Fruit fly (Drosophila melanogaster): ENCODE results near the gene CG4793.

- TF ChIP-seq toe (GFP tag; optimal IDR thresholded peaks at IDR 0.05) = no peak
- no peak for TF ChIP-seq Mnt (GFP tag; optimal IDR thresholded peaks at IDR 0.05)
- no peak for TF ChIP-seq CG14711 (tag; optimal IDR thresholded peaks at IDR 0.05)
- no peak for TF ChIP-seq CG5204 (GFP tag; optimal IDR thresholded peaks at IDR 0.05)
- no peak for TF ChIP-seq ovo (GFP tag; optimal IDR thresholded peaks at IDR 0.05)
- no peak for TF ChIP-seq CG7045 (GFP tag; optimal IDR thresholded peaks at IDR 0.05)
- TF ChIP-seq kay (GFP tag; ENCODE audit: borderline replicate concordance) = no peak
- no peak for TF ChIP-seq CG12768 (GFP tag; optimal IDR thresholded peaks at IDR 0.05)
Observed at dm6 chr2L:15923095-15923494, at the start of gene CG4793.

All from whole organism, adult.